1 fruit fly cellular context compared by ENCODE assay signal in the genomic region with DNA sequence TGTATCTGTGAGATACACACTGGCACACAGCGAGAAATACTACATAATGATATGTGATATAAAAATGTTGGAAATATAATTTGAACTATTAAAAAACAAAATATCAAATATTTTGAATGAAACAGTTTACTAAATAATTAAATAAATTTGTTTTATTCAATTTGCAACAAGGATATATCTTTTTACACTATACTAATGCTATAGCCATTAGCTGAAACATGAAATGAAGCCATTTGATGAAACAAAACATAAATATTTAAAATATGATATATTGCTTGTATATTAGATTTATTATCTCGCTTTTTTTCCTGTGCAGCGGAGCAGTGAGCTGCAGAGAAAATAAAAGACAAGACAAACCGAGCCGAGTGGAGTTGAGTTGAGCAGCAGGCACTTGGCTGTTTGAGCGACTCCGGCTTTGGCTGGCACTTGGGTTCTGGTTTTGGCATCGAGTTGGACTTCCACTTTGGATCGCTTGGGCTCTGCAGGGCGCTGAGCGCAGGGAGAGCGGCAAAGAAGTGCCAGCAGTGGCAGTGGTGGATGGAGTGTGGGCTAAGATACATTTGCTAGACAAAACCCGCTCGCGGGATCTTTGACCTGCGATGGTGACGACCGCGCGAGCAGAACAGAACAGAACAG.
TF ChIP-seq lines count a peak whose summit lies in the region.

No protein-coding gene starts in this region.

TF ChIP-seq in whole organism, embryonic, 481 proteins besides CTCF, POLR2A, EP300 and RAD21 (continued from another document):
- TF ChIP-seq dmrt99B (tag; optimal IDR thresholded peaks at IDR 0.05; lab: Kevin White, UChicago) (peak; percentile 92), lbe (GFP tag; optimal IDR thresholded peaks at IDR 0.05; lab: Kevin White, UChicago) (peak; percentile 46), CoRest (tag; optimal IDR thresholded peaks at IDR 0.05; lab: Kevin White, UChicago) (peak; percentile 91), CG2199 (GFP tag; IDR thresholded peaks at IDR 0.05; lab: Robert Waterston, UW) (no peak), CG3847 (GFP tag; IDR thresholded peaks at IDR 0.05; lab: Robert Waterston, UW) (peak; percentile 47; the same call in 1 of the 2 replicates), Hr78 (GFP tag; optimal IDR thresholded peaks at IDR 0.05; lab: Kevin White, UChicago) (peak in 1 of 2 experiments; percentile 78), btn (GFP tag; optimal IDR thresholded peaks at IDR 0.05; lab: Kevin White, UChicago) (no peak), pita (GFP tag; optimal IDR thresholded peaks at IDR 0.05; lab: Kevin White, UChicago) (no peak), NK7.1 (GFP tag; optimal IDR thresholded peaks at IDR 0.05; lab: Kevin White, UChicago) (no peak), Nf-YB (GFP tag; optimal IDR thresholded peaks at IDR 0.05; lab: Kevin White, UChicago) (peak; percentile 71), CG18619 (GFP tag; optimal IDR thresholded peaks at IDR 0.05; lab: Kevin White, UChicago) (peak; percentile 67), GATAe (GFP tag; conservative IDR thresholded peaks at IDR 0.05; lab: Robert Waterston, UW) (no peak), yki (optimal IDR thresholded peaks at IDR 0.05; lab: Kevin White, UChicago) (no peak), amos (GFP tag; IDR thresholded peaks at IDR 0.05; lab: Robert Waterston, UW; ENCODE audit: partially characterized antibody) (no peak), CG18599 (GFP tag; optimal IDR thresholded peaks at IDR 0.05; lab: Kevin White, UChicago) (peak; percentile 60), fd64A (GFP tag; optimal IDR thresholded peaks at IDR 0.05; lab: Kevin White, UChicago) (no peak), Dfd (GFP tag; optimal IDR thresholded peaks at IDR 0.05; lab: Kevin White, UChicago) (no peak), CG8478 (optimal IDR thresholded peaks at IDR 0.05; lab: Kevin White, UChicago) (no peak), CG14860 (GFP tag; IDR thresholded peaks at IDR 0.05; lab: Robert Waterston, UW; ENCODE audit: partially characterized antibody) (no peak), Awh (GFP tag; IDR thresholded peaks at IDR 0.05; lab: Robert Waterston, UW) (peak; percentile 36; the same call in 1 of the 2 replicates), CG4854 (GFP tag; optimal IDR thresholded peaks at IDR 0.05; lab: Kevin White, UChicago) (no peak), CG6272 (GFP tag; IDR thresholded peaks at IDR 0.05; lab: Robert Waterston, UW) (no peak), Tbp (GFP tag; optimal IDR thresholded peaks at IDR 0.05; lab: Kevin White, UChicago) (no peak), CG2678 (tag; optimal IDR thresholded peaks at IDR 0.05; lab: Kevin White, UChicago) (peak; percentile 93), org-1 (GFP tag; optimal IDR thresholded peaks at IDR 0.05; lab: Kevin White, UChicago) (peak; percentile 66), Nf-YA (GFP tag; IDR thresholded peaks at IDR 0.05; lab: Robert Waterston, UW) (peak; percentile 57; the same call in 1 of the 2 replicates), E2f2 (GFP tag; IDR thresholded peaks at IDR 0.05; lab: Robert Waterston, UW) (peak; percentile 45; the same call in 1 of the 2 replicates), CG8944 (GFP tag; optimal IDR thresholded peaks at IDR 0.05; lab: Kevin White, UChicago) (no peak), gcm2 (GFP tag; optimal IDR thresholded peaks at IDR 0.05; lab: Kevin White, UChicago) (no peak), CG9932 (GFP tag; IDR thresholded peaks at IDR 0.05; lab: Robert Waterston, UW) (peak; percentile 49; the same call in 1 of the 2 replicates), chif (GFP tag; optimal IDR thresholded peaks at IDR 0.05; lab: Kevin White, UChicago) (no peak), CG11085 (GFP tag; IDR thresholded peaks at IDR 0.05; lab: Robert Waterston, UW) (0 out of 2 replicates have a peak, but pooled peaks have one; percentile 13), ci (GFP tag; IDR thresholded peaks at IDR 0.05; lab: Robert Waterston, UW) (no peak), CG10543 (GFP tag; optimal IDR thresholded peaks at IDR 0.05; lab: Kevin White, UChicago) (no peak), NfI (GFP tag; optimal IDR thresholded peaks at IDR 0.05; lab: Kevin White, UChicago) (peak; percentile 40), grau (tag; optimal IDR thresholded peaks at IDR 0.05; lab: Kevin White, UChicago) (peak; percentile 88), CG17802 (tag; optimal IDR thresholded peaks at IDR 0.05; lab: Kevin White, UChicago) (no peak), CG34376 (GFP tag; optimal IDR thresholded peaks at IDR 0.05; lab: Kevin White, UChicago) (no peak), trh (GFP tag; optimal IDR thresholded peaks at IDR 0.05; lab: Kevin White, UChicago) (no peak), ranshi (GFP tag; IDR thresholded peaks at IDR 0.05; lab: Robert Waterston, UW) (peak; percentile 32; the same call in 1 of the 2 replicates), vvl (GFP tag; IDR thresholded peaks at IDR 0.05; lab: Robert Waterston, UW) (peak; percentile 83), Dad (GFP tag; optimal IDR thresholded peaks at IDR 0.05; lab: Kevin White, UChicago) (no peak), mirr (GFP tag; optimal IDR thresholded peaks at IDR 0.05; lab: Kevin White, UChicago) (no peak), Bdp1 (GFP tag; optimal IDR thresholded peaks at IDR 0.05; lab: Kevin White, UChicago) (no peak), CG5180 (GFP tag; optimal IDR thresholded peaks at IDR 0.05; lab: Kevin White, UChicago) (peak; percentile 59), run (tag; optimal IDR thresholded peaks at IDR 0.05; lab: Kevin White, UChicago) (peak; percentile 76), D19A (tag; optimal IDR thresholded peaks at IDR 0.05; lab: Kevin White, UChicago) (peak; percentile 87), CG8281 (tag; optimal IDR thresholded peaks at IDR 0.05; lab: Kevin White, UChicago) (peak; percentile 58), CG10366 (GFP tag; IDR thresholded peaks at IDR 0.05; lab: Robert Waterston, UW) (0 out of 2 replicates have a peak, but pooled peaks have one; percentile 19), CG7372 (GFP tag; IDR thresholded peaks at IDR 0.05; lab: Robert Waterston, UW) (no peak), CG18011 (GFP tag; optimal IDR thresholded peaks at IDR 0.05; lab: Kevin White, UChicago) (no peak), Ptx1 (GFP tag; IDR thresholded peaks at IDR 0.05; lab: Robert Waterston, UW) (peak; percentile 82), CG4707 (GFP tag; optimal IDR thresholded peaks at IDR 0.05; lab: Kevin White, UChicago) (no peak), pb (GFP tag; optimal IDR thresholded peaks at IDR 0.05; lab: Kevin White, UChicago) (no peak), CG1832 (GFP tag; optimal IDR thresholded peaks at IDR 0.05; lab: Kevin White, UChicago) (no peak), Eip74EF (GFP tag; optimal IDR thresholded peaks at IDR 0.05; lab: Kevin White, UChicago) (peak in 1 of 2 experiments; percentile 86), Xrp1 (GFP tag; IDR thresholded peaks at IDR 0.05; lab: Robert Waterston, UW) (peak; percentile 81), CG4424 (GFP tag; optimal IDR thresholded peaks at IDR 0.05; lab: Kevin White, UChicago) (peak; percentile 76)
TF ChIP-seq in whole organism, embryonic: peak in this region for 252.
